Worm (Caenorhabditis elegans): ENCODE results near the gene R04F11.2.

- TF ChIP-seq tbx-11 (GFP tag; IDR thresholded peaks at IDR 0.05) (no peak; the same call in 1 of the 2 replicates), hmg-4 (GFP tag; optimal IDR thresholded peaks at IDR 0.05) (peak; percentile 44), pes-1 (GFP tag; IDR thresholded peaks at IDR 0.05) (peak; percentile 82), F13C5.2 (tag; optimal IDR thresholded peaks at IDR 0.05) (no peak), ama-1 (optimal IDR thresholded peaks at IDR 0.05) (no peak), B0310.2 (tag; optimal IDR thresholded peaks at IDR 0.05) (no peak), flt-1 (GFP tag; IDR thresholded peaks at IDR 0.05) (0 out of 2 replicates have a peak, but pooled peaks have one; percentile 50), aly-1 (tag; optimal IDR thresholded peaks at IDR 0.05) (no peak), tra-4 (tag; optimal IDR thresholded peaks at IDR 0.05) (no peak), scrt-1 (GFP tag; IDR thresholded peaks at IDR 0.05) (0 out of 2 replicates have a peak, but pooled peaks have one; percentile 65), tbx-37 (GFP tag; conservative IDR thresholded peaks at IDR 0.05) (peak; percentile 46; the same call in 1 of the 2 replicates), ets-7 (tag; optimal IDR thresholded peaks at IDR 0.05) (no peak), sea-1 (GFP tag; conservative IDR thresholded peaks at IDR 0.05) (peak; percentile 69; the same call in 1 of the 2 replicates), ceh-36 (tag; optimal IDR thresholded peaks at IDR 0.05) (peak; percentile 47)
Measured at ce11 chrV:12331820-12332219, 13.6 kb downstream of the R04F11.2 start.

Measured in whole organism, early embryonic.